Fruit fly (Drosophila melanogaster) whole organism, embryonic: Measurements from ENCODE around the gene Nct.

Experiments used
- B-H1 ChIP-seq: fragments of 200-800 bp; sonication (Bioruptor generic); IDR thresholded peaks from 3 replicates; pipeline ENCODE4 v1.3.6; 2022; ENCODE audit warnings: missing biosample characterization, missing genetic modification characterization
- Bgb ChIP-seq: fragments of 200-800 bp; sonication (Bioruptor generic); IDR thresholded peaks from 2 replicates; pipeline ENCODE4 v1.3.6; 2022; ENCODE audit warnings: missing biosample characterization, missing genetic modification characterization; ENCODE audit not compliant: partially characterized antibody
- CG10431 ChIP-seq: fragments of 200-800 bp; sonication (Bioruptor generic); optimal IDR thresholded peaks from 3 replicates; lab custom pipeline; 2018; ENCODE audit warnings: missing biosample characterization, mild to moderate bottlenecking, missing genetic modification characterization
- CG10959 ChIP-seq: fragments of 200-800 bp; sonication (Bioruptor generic); IDR thresholded peaks from 2 replicates; pipeline ENCODE4 v1.3.6; 2022; ENCODE audit warnings: missing biosample characterization, missing genetic modification characterization
- CG11695 ChIP-seq: fragments of 200-800 bp; sonication (Bioruptor generic); IDR thresholded peaks from 3 replicates; pipeline ENCODE4 v1.3.6; 2022; ENCODE audit warnings: missing biosample characterization, missing genetic modification characterization
- CG12659 ChIP-seq: fragments of 200-800 bp; sonication (Bioruptor generic); optimal IDR thresholded peaks from 3 replicates; lab custom pipeline; 2017; ENCODE audit warnings: mild to moderate bottlenecking, missing biosample characterization, missing genetic modification reagents, missing genetic modification characterization
- CG13775 ChIP-seq: fragments of 200-800 bp; sonication (Bioruptor generic); optimal IDR thresholded peaks from 3 replicates; lab custom pipeline; 2017; ENCODE audit warnings: missing biosample characterization, mild to moderate bottlenecking, missing genetic modification characterization
- CG15479 ChIP-seq: fragments of 200-800 bp; sonication (Bioruptor generic); optimal IDR thresholded peaks from 3 replicates; lab custom pipeline; 2019; ENCODE audit warnings: missing biosample characterization, mild to moderate bottlenecking, missing genetic modification characterization, moderate library complexity
- CG15696 ChIP-seq: fragments of 200-800 bp; sonication (Bioruptor generic); optimal IDR thresholded peaks from 2 replicates; lab custom pipeline; 2019; ENCODE audit warnings: missing biosample characterization, mild to moderate bottlenecking, missing genetic modification characterization, moderate library complexity
- CG16779 ChIP-seq: fragments of 200-800 bp; sonication (Bioruptor generic); IDR thresholded peaks from 2 replicates; pipeline ENCODE4 v1.3.6; 2022; ENCODE audit warnings: missing biosample characterization, missing genetic modification characterization
- CG18011 ChIP-seq: fragments of 200-800 bp; sonication (Bioruptor generic); optimal IDR thresholded peaks from 2 replicates; lab custom pipeline; 2017; ENCODE audit warnings: missing biosample characterization, missing genetic modification characterization, mild to moderate bottlenecking, moderate library complexity, missing genotype
- CG2116 ChIP-seq: fragments of 200-800 bp; sonication (Bioruptor generic); optimal IDR thresholded peaks from 3 replicates; lab custom pipeline; 2018; ENCODE audit warnings: missing biosample characterization, mild to moderate bottlenecking, missing genetic modification characterization
- CG2199 ChIP-seq: fragments of 200-800 bp; sonication (Bioruptor generic); IDR thresholded peaks from 3 replicates; pipeline ENCODE4 v1.3.6; 2022; ENCODE audit warnings: missing biosample characterization, missing genetic modification characterization
- CG3838 ChIP-seq: fragments of 200-800 bp; sonication (Bioruptor generic); optimal IDR thresholded peaks from 3 replicates; lab custom pipeline; 2016; ENCODE audit warnings: missing biosample characterization, missing genetic modification characterization
- CG4820 ChIP-seq: fragments of 200-800 bp; sonication (Bioruptor generic); optimal IDR thresholded peaks from 3 replicates; lab custom pipeline; 2016; ENCODE audit warnings: missing biosample characterization, missing genetic modification characterization
- CG5953 ChIP-seq: fragments of 200-800 bp; sonication (Bioruptor generic); IDR thresholded peaks from 2 replicates; pipeline ENCODE4 v1.3.6; 2022; ENCODE audit warnings: missing biosample characterization, missing genetic modification characterization
- CG7556 ChIP-seq: fragments of 200-800 bp; sonication (Bioruptor generic); optimal IDR thresholded peaks from 2 replicates; lab custom pipeline; 2017; ENCODE audit warnings: missing biosample characterization, mild to moderate bottlenecking, missing genetic modification characterization
- ERR ChIP-seq: fragments of 200-800 bp; sonication (Bioruptor generic); optimal IDR thresholded peaks from 2 replicates; lab custom pipeline; 2016; ENCODE audit warnings: missing biosample characterization, missing genetic modification characterization
- H2.0 ChIP-seq: fragments of 200-800 bp; sonication (Bioruptor generic); IDR thresholded peaks from 2 replicates; pipeline ENCODE4 v1.3.6; 2022; ENCODE audit warnings: missing biosample characterization, missing genetic modification characterization
- HLH3B ChIP-seq: fragments of 200-800 bp; sonication (Bioruptor generic); IDR thresholded peaks from 2 replicates; pipeline ENCODE4 v1.3.6; 2022; ENCODE audit warnings: missing biosample characterization, missing genetic modification characterization
- Hand ChIP-seq: fragments of 200-800 bp; sonication (Bioruptor generic); optimal IDR thresholded peaks from 2 replicates; lab custom pipeline; 2017; ENCODE audit warnings: mild to moderate bottlenecking, missing biosample characterization, missing genetic modification reagents, missing genetic modification characterization
- Hr78 ChIP-seq, 2 experiments: fragments of 200-800 bp in 1 of 2; fragments of >200 bp in 1 of 2; sonication (Bioruptor generic) in 1 of 2; optimal IDR thresholded peaks; 2 replicates each; lab custom pipeline; 2017 to 2019; ENCODE audit warnings: missing biosample characterization in 2 of 2, missing genetic modification characterization in 2 of 2, mild to moderate bottlenecking in 1 of 2, moderate library complexity in 1 of 2
- Jarid2 ChIP-seq: fragments of 200-800 bp; sonication (Bioruptor generic); optimal IDR thresholded peaks from 3 replicates; lab custom pipeline; 2017; ENCODE audit warnings: mild to moderate bottlenecking, missing biosample characterization, missing genetic modification reagents, missing genetic modification characterization
- Meics ChIP-seq: fragments of 200-800 bp; sonication (Bioruptor generic); optimal IDR thresholded peaks from 2 replicates; lab custom pipeline; 2017; ENCODE audit warnings: missing biosample characterization, mild to moderate bottlenecking, missing genetic modification characterization
- Side ChIP-seq: fragments of 200-800 bp; sonication (Bioruptor generic); optimal IDR thresholded peaks from 2 replicates; lab custom pipeline; 2016; ENCODE audit warnings: missing biosample characterization, missing genetic modification characterization
- Taf1 ChIP-seq: fragments of 200-800 bp; sonication (Bioruptor generic); IDR thresholded peaks from 2 replicates; pipeline ENCODE4 v1.3.6; 2022; ENCODE audit warnings: missing biosample characterization, missing genetic modification characterization
- ab ChIP-seq: fragments of 200-800 bp; sonication (Bioruptor generic); optimal IDR thresholded peaks from 2 replicates; lab custom pipeline; 2016; ENCODE audit warnings: missing biosample characterization, missing genetic modification characterization
- ac ChIP-seq: fragments of 200-800 bp; sonication (Bioruptor generic); optimal IDR thresholded peaks from 3 replicates; lab custom pipeline; 2017; ENCODE audit warnings: missing biosample characterization, mild to moderate bottlenecking, missing genetic modification characterization
- aop ChIP-seq: fragments of 200-800 bp; sonication (Bioruptor generic); IDR thresholded peaks from 2 replicates; pipeline ENCODE4 v1.3.6; 2022; ENCODE audit warnings: missing biosample characterization, missing genetic modification characterization
- az2 ChIP-seq: fragments of 200-800 bp; sonication (Bioruptor generic); optimal IDR thresholded peaks from 3 replicates; lab custom pipeline; 2016; ENCODE audit warnings: missing biosample characterization, missing genetic modification characterization
- bcd ChIP-seq: fragments of 200-800 bp; sonication (Bioruptor generic); optimal IDR thresholded peaks from 2 replicates; lab custom pipeline; 2017; ENCODE audit warnings: missing biosample characterization, mild to moderate bottlenecking, missing genetic modification characterization
- bowl ChIP-seq: fragments of 200-800 bp; sonication (Bioruptor generic); IDR thresholded peaks from 2 replicates; pipeline ENCODE4 v1.3.6; 2022; ENCODE audit warnings: missing biosample characterization, missing genetic modification characterization
- chn ChIP-seq: fragments of 200-800 bp; sonication (Bioruptor generic); optimal IDR thresholded peaks from 2 replicates; lab custom pipeline; 2016; ENCODE audit warnings: missing biosample characterization, missing genetic modification characterization
- ftz-f1 ChIP-seq: fragments of 200-800 bp; sonication (Bioruptor generic); optimal IDR thresholded peaks from 2 replicates; lab custom pipeline; 2016; ENCODE audit warnings: missing biosample characterization, missing genetic modification characterization
- gcm2 ChIP-seq: fragments of 200-800 bp; sonication (Bioruptor generic); optimal IDR thresholded peaks from 2 replicates; lab custom pipeline; 2016; ENCODE audit warnings: missing biosample characterization, missing genetic modification characterization
- gfzf ChIP-seq: fragments of 200-800 bp; sonication (Bioruptor generic); optimal IDR thresholded peaks from 2 replicates; lab custom pipeline; 2016; ENCODE audit warnings: missing biosample characterization, mild to moderate bottlenecking, missing genetic modification characterization, moderate library complexity
- ham ChIP-seq: fragments of 200-800 bp; sonication (Bioruptor generic); IDR thresholded peaks from 2 replicates; pipeline ENCODE4 v1.3.6; 2022; ENCODE audit warnings: missing biosample characterization, missing genetic modification characterization
- lab ChIP-seq: fragments of 200-800 bp; sonication (Bioruptor generic); optimal IDR thresholded peaks from 3 replicates; lab custom pipeline; 2017; ENCODE audit warnings: missing biosample characterization, missing genetic modification characterization, mild to moderate bottlenecking, moderate library complexity, missing genetic modification reagents
- lov ChIP-seq, 2 experiments: fragments of 200-800 bp in 1 of 2; fragments of >200 bp in 1 of 2; sonication (Bioruptor generic) in 1 of 2; IDR thresholded peaks in 1 of 2; optimal IDR thresholded peaks in 1 of 2; 2 replicates in 1 of 2; 3 replicates in 1 of 2; pipeline versions ENCODE4 v1.3.6 to Lab custom; 2017 to 2022; ENCODE audit warnings: missing biosample characterization in 1 of 2, missing genetic modification characterization in 1 of 2
- nmo ChIP-seq: fragments of 200-800 bp; sonication (Bioruptor generic); optimal IDR thresholded peaks from 2 replicates; lab custom pipeline; 2018; ENCODE audit warnings: missing biosample characterization, mild to moderate bottlenecking, missing genetic modification characterization, moderate library complexity
- oc ChIP-seq: fragments of 200-800 bp; sonication (Bioruptor generic); optimal IDR thresholded peaks from 2 replicates; lab custom pipeline; 2018; ENCODE audit warnings: missing biosample characterization, mild to moderate bottlenecking, missing genetic modification characterization, moderate library complexity
- onecut ChIP-seq: fragments of 200-800 bp; sonication (Bioruptor generic); IDR thresholded peaks from 2 replicates; pipeline ENCODE4 v1.3.6; 2022; ENCODE audit warnings: missing biosample characterization, missing genetic modification characterization
- org-1 ChIP-seq: fragments of 200-800 bp; sonication (Bioruptor generic); optimal IDR thresholded peaks from 2 replicates; lab custom pipeline; 2017; ENCODE audit warnings: missing biosample characterization, missing genetic modification characterization
- pan ChIP-seq, 4 experiments: fragments of >200 bp in 3 of 4; fragments of 200-800 bp in 1 of 4; sonication (Bioruptor generic) in 1 of 4; optimal IDR thresholded peaks in 3 of 4; IDR thresholded peaks in 1 of 4; 2 replicates each; pipeline versions ENCODE4 v1.3.6 to Lab custom; 2017 to 2022; ENCODE audit warnings: missing biosample characterization in 2 of 4, missing genetic modification characterization in 2 of 4, mixed read lengths in 1 of 4
- sens ChIP-seq: fragments of 200-800 bp; sonication (Bioruptor generic); peaks from one replicate; lab custom pipeline; 2016; ENCODE audit warnings: missing biosample characterization, missing genetic modification characterization
- tna ChIP-seq: fragments of 200-800 bp; sonication (Bioruptor generic); IDR thresholded peaks from 2 replicates; pipeline ENCODE4 v1.3.6; 2022; ENCODE audit warnings: missing biosample characterization, missing genetic modification characterization; ENCODE audit not compliant: partially characterized antibody
- vfl ChIP-seq: fragments of 200-800 bp; sonication (Bioruptor generic); optimal IDR thresholded peaks from 2 replicates; lab custom pipeline; 2016; ENCODE audit warnings: missing biosample characterization, missing genetic modification characterization

Nct gene

DNA sequence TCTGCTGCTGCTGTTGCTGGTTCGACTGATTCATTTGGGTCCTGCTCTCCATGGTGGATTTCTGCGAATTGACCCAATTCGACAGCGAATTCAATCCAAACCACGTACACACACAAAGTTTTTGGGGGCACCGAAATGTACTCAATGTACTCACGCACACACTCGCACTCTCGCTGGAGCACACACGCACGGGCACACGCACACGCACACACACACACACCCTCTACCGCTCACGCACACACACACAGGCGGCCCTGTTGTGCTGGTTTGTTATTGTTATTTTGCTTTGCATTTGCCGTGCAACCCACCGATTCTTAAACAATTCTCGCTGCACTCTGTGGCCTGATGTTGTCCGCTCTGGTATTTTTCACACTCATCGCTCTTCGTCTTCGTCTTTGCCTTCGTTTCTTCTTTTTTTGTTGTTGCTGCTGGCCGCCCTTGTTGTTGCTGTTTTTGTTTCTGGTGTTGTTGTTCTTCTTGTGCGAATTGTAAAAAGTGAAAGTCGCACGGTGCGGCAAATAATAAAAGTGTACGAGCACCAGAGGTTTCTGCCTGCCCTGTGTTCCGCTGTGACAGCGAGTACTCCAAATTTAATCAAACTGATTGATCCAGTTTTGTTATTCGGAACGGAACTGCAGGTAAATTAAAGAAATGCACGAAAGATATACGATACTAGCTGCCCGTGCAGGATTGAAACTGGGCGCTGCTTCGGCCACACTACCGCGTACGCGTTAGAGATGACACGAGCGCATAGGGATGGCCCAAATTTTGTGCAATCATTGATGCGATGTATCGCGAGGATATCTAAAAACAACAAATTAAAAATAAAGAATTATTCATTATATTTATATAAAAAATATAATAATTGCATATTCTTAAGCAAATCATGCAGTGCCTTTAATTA is 24.8 kb downstream of the Nct start, which contains the start of gene CG3744 (continued):
- TF ChIP-seq Side (GFP tag; lab: Kevin White, UChicago) (peak; percentile 39), CG10431 (GFP tag; lab: Kevin White, UChicago) (peak; percentile 48), gcm2 (GFP tag; lab: Kevin White, UChicago) (peak; percentile 43), H2.0 (GFP tag; lab: Robert Waterston, UW) (peak; percentile 94), CG2199 (peak; percentile 86), CG10959 (GFP tag; lab: Robert Waterston, UW) (peak; percentile 88), CG15479 (GFP tag; lab: Kevin White, UChicago) (peak; percentile 86), vfl (GFP tag; lab: Kevin White, UChicago) (peak; percentile 73), sens (GFP tag; lab: Kevin White, UChicago) (peak; percentile 82), org-1 (GFP tag; lab: Kevin White, UChicago) (peak; percentile 58), CG5953 (GFP tag; lab: Robert Waterston, UW) (peak; percentile 88), lov (optimal IDR thresholded peaks at IDR 0.05; lab: Kevin White, UChicago) (no peak), lov (GFP tag; IDR thresholded peaks at IDR 0.05; lab: Robert Waterston, UW) (peak; percentile 93), ftz-f1 (GFP tag; lab: Kevin White, UChicago) (peak; percentile 45), CG4820 (GFP tag; lab: Kevin White, UChicago) (peak; percentile 81), CG7556 (GFP tag; lab: Kevin White, UChicago) (peak; percentile 86), bcd (GFP tag; lab: Kevin White, UChicago) (peak; percentile 91), ac (GFP tag; lab: Kevin White, UChicago) (peak; percentile 20), HLH3B (peak; percentile 92), ERR (GFP tag; lab: Kevin White, UChicago) (peak; percentile 61), CG3838 (GFP tag; lab: Kevin White, UChicago) (peak; percentile 68), ham (GFP tag; lab: Robert Waterston, UW) (peak; percentile 52; the same call in 1 of the 2 replicates), B-H1 (GFP tag; lab: Robert Waterston, UW) (peak; percentile 92), CG12659 (GFP tag; lab: Kevin White, UChicago) (peak; percentile 93), Bgb (GFP tag; lab: Robert Waterston, UW) (peak; percentile 95), Hr78 (GFP tag; optimal IDR thresholded peaks at IDR 0.05; lab: Kevin White, UChicago) (no peak), pan (optimal IDR thresholded peaks at IDR 0.05; lab: Kevin White, UChicago) (no peak), pan (GFP tag; optimal IDR thresholded peaks at IDR 0.05 in 1 of 2, IDR thresholded peaks at IDR 0.05 in 1 of 2) (peak in 1 of 2 experiments; percentile 95), gfzf (GFP tag; lab: Kevin White, UChicago) (peak; percentile 79), nmo (peak; percentile 90), Meics (GFP tag; lab: Kevin White, UChicago) (peak; percentile 93), tna (GFP tag; lab: Robert Waterston, UW) (peak; percentile 88), Jarid2 (GFP tag; lab: Kevin White, UChicago) (peak; percentile 55), bowl (GFP tag; lab: Robert Waterston, UW) (peak; percentile 86), CG11695 (peak; percentile 89), onecut (GFP tag; lab: Robert Waterston, UW) (peak; percentile 88), ab (peak; percentile 66), CG15696 (tag; lab: Kevin White, UChicago) (peak; percentile 91), CG13775 (GFP tag; lab: Kevin White, UChicago) (peak; percentile 89), aop (GFP tag; lab: Robert Waterston, UW) (peak; percentile 90; the same call in 1 of the 2 replicates), az2 (peak; percentile 90), chn (peak; percentile 73), CG16779 (GFP tag; lab: Robert Waterston, UW) (peak; percentile 83), CG18011 (peak; percentile 73), CG2116 (GFP tag; lab: Kevin White, UChicago) (peak; percentile 67), lab (GFP tag; lab: Kevin White, UChicago) (peak; percentile 94), oc (tag; lab: Kevin White, UChicago) (peak; percentile 78), Hand (GFP tag; lab: Kevin White, UChicago) (peak; percentile 68), Taf1 (GFP tag; lab: Robert Waterston, UW) (peak; percentile 87)
